Worm (Caenorhabditis elegans): ENCODE measurements around the gene Y32F6A.5.

The Y32F6A.5 gene

DNA sequence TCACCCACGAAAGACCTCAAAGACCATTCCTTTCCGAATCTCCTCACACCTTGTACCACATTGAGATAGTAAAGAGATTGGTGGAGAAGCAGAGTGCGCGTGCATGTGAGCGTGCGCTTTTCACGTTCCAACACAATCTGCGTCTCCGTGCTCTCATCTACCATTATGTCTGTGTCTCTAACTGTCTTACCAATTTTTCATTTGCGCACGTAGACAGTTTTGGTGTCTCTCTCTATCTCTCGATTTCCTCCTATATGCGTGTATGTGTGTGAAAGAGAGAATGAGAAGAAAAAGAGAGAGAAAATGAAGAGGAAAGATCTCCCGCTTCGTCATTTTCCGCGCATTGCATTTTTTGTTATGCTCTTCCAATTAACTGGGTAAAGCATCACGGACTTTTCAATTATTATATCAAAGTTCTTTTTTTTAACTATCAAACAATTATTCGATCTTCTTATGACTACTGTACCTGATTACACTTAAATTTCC lies 13.2 kb upstream of the Y32F6A.5 start (continued):
- TF ChIP-seq hif-1 (tag; optimal IDR thresholded peaks at IDR 0.05), result peak; percentile 98 to 100
- TF ChIP-seq dmd-8 (GFP tag; IDR thresholded peaks at IDR 0.05), result 0 out of 2 replicates have a peak, but pooled peaks have one; percentile 39
- peak; percentile 55; the same call in 1 of the 2 replicates for TF ChIP-seq saeg-2 (GFP tag; IDR thresholded peaks at IDR 0.05)
- TF ChIP-seq ztf-11 (tag; optimal IDR thresholded peaks at IDR 0.05), result no peak
- TF ChIP-seq php-3 (GFP tag; IDR thresholded peaks at IDR 0.05), result peak; percentile 50
- peak; percentile 77 for TF ChIP-seq mdt-29 (GFP tag; IDR thresholded peaks at IDR 0.05)
- TF ChIP-seq gei-8 (GFP tag; optimal IDR thresholded peaks at IDR 0.05), result peak; percentile 80
- no peak for TF ChIP-seq daf-12 (tag; optimal IDR thresholded peaks at IDR 0.05)
- peak; percentile 52; the same call in 1 of the 2 replicates for TF ChIP-seq nhr-42 (GFP tag; IDR thresholded peaks at IDR 0.05)
- peak; percentile 57; the same call in 1 of the 2 replicates for TF ChIP-seq dmd-9 (GFP tag; IDR thresholded peaks at IDR 0.05)
- TF ChIP-seq nhr-11 (tag; optimal IDR thresholded peaks at IDR 0.05), result peak; percentile 97
- peak; percentile 92 for TF ChIP-seq mxl-3 (GFP tag; optimal IDR thresholded peaks at IDR 0.05)
- peak; percentile 97 for TF ChIP-seq hlh-11 (tag; optimal IDR thresholded peaks at IDR 0.05)
- TF ChIP-seq fos-1 (tag; optimal IDR thresholded peaks at IDR 0.05), result peak; percentile 13
- no peak for TF ChIP-seq ceh-44 (GFP tag; IDR thresholded peaks at IDR 0.05)
- TF ChIP-seq aha-1 (tag), result peak; percentile 100
- peak in 1 of 2 experiments; percentile 5 for TF ChIP-seq daf-16 (GFP tag; optimal IDR thresholded peaks at IDR 0.05)
- peak; percentile 69 for TF ChIP-seq daf-16 (tag; optimal IDR thresholded peaks at IDR 0.05)
- peak; percentile 76 for TF ChIP-seq ztf-7 (tag; optimal IDR thresholded peaks at IDR 0.05)
- TF ChIP-seq lin-38 (GFP tag; IDR thresholded peaks at IDR 0.05), result peak; percentile 59
- peak; percentile 73 for TF ChIP-seq mxl-2 (GFP tag; conservative IDR thresholded peaks at IDR 0.05)
- TF ChIP-seq unc-130 (GFP tag; optimal IDR thresholded peaks at IDR 0.05), result no peak
- peak; percentile 83 for TF ChIP-seq hmg-1.1 (GFP tag; IDR thresholded peaks at IDR 0.05)
- peak; percentile 83 for TF ChIP-seq tra-1 (GFP tag; IDR thresholded peaks at IDR 0.05)
- peak; percentile 86 for TF ChIP-seq jun-1 (tag; optimal IDR thresholded peaks at IDR 0.05)
- TF ChIP-seq hlh-30 (tag; optimal IDR thresholded peaks at IDR 0.05; ENCODE audit: insufficient read depth), result peak; percentile 98
- peak; percentile 95 for TF ChIP-seq dmd-6 (GFP tag; IDR thresholded peaks at IDR 0.05)
- no peak for TF ChIP-seq ceh-82 (tag; optimal IDR thresholded peaks at IDR 0.05)
- TF ChIP-seq lin-29 (GFP tag; IDR thresholded peaks at IDR 0.05), result peak; percentile 61; the same call in 1 of the 2 replicates
- peak; percentile 52 for TF ChIP-seq zip-2 (tag; optimal IDR thresholded peaks at IDR 0.05)
- TF ChIP-seq lin-1 (GFP tag; IDR thresholded peaks at IDR 0.05), result peak; percentile 74; the same call in 1 of the 2 replicates
- peak; percentile 89 to 95 for TF ChIP-seq lsy-2 (tag; optimal IDR thresholded peaks at IDR 0.05)
- peak; percentile 78 for TF ChIP-seq nhr-102 (tag; optimal IDR thresholded peaks at IDR 0.05)
- TF ChIP-seq zfp-3 (GFP tag; conservative IDR thresholded peaks at IDR 0.05), result 0 out of 2 replicates have a peak, but pooled peaks have one; percentile 48
- no peak for TF ChIP-seq F49E8.2 (tag; optimal IDR thresholded peaks at IDR 0.05; ENCODE audit: borderline replicate concordance)
- TF ChIP-seq nhr-237 (tag; optimal IDR thresholded peaks at IDR 0.05), result peak; percentile 25
- 0 out of 2 replicates have a peak, but pooled peaks have one; percentile 34 for TF ChIP-seq nhr-41 (GFP tag; IDR thresholded peaks at IDR 0.05)
- TF ChIP-seq vab-7 (GFP tag; IDR thresholded peaks at IDR 0.05), result peak; percentile 60; the same call in 1 of the 2 replicates
- TF ChIP-seq nhr-25 (tag; optimal IDR thresholded peaks at IDR 0.05; ENCODE audit: borderline replicate concordance, insufficient read depth), result peak; percentile 86
- peak; percentile 23 for TF ChIP-seq spr-3 (GFP tag; optimal IDR thresholded peaks at IDR 0.05)
- TF ChIP-seq ceh-20 (GFP tag; IDR thresholded peaks at IDR 0.05), result peak; percentile 88
- peak; percentile 68 for TF ChIP-seq dpl-1 (GFP tag; optimal IDR thresholded peaks at IDR 0.05)
- TF ChIP-seq spr-1 (tag; optimal IDR thresholded peaks at IDR 0.05), result peak; percentile 48
- TF ChIP-seq R02D3.7 (tag; optimal IDR thresholded peaks at IDR 0.05), result no peak
- TF ChIP-seq fkh-10 (GFP tag; optimal IDR thresholded peaks at IDR 0.05), result peak; percentile 91
- peak; percentile 91 for TF ChIP-seq rbr-2 (tag; optimal IDR thresholded peaks at IDR 0.05)
- peak; percentile 2 for TF ChIP-seq zfp-2 (tag; optimal IDR thresholded peaks at IDR 0.05)
- TF ChIP-seq unc-39 (tag; optimal IDR thresholded peaks at IDR 0.05), result peak; percentile 27
- peak; percentile 90 for TF ChIP-seq lin-13 (GFP tag; optimal IDR thresholded peaks at IDR 0.05)
- TF ChIP-seq arid-1 (GFP tag; conservative IDR thresholded peaks at IDR 0.05), result peak; percentile 82
